Fruit fly (Drosophila melanogaster) whole organism, embryonic: Measurements from ENCODE around the gene Usp10.

Source experiments
- CG10565 ChIP-seq: fragments of 200-800 bp; sonication (Bioruptor generic); optimal IDR thresholded peaks from 3 replicates; lab custom pipeline; 2016; ENCODE audit warnings: missing biosample characterization, mild to moderate bottlenecking, missing genetic modification characterization
- CG11504 ChIP-seq: fragments of 200-800 bp; sonication (Bioruptor generic); optimal IDR thresholded peaks from 3 replicates; lab custom pipeline; 2019; ENCODE audit warnings: missing biosample characterization, mild to moderate bottlenecking, missing genetic modification characterization, moderate library complexity
- CG12104 ChIP-seq: fragments of 200-800 bp; sonication (Bioruptor generic); optimal IDR thresholded peaks from 3 replicates; lab custom pipeline; 2016; ENCODE audit warnings: missing biosample characterization, missing genetic modification characterization
- CG12391 ChIP-seq: fragments of 200-800 bp; sonication (Bioruptor generic); optimal IDR thresholded peaks from 3 replicates; lab custom pipeline; 2018; ENCODE audit warnings: missing biosample characterization, mild to moderate bottlenecking, missing genetic modification characterization, moderate library complexity
- CG12659 ChIP-seq: fragments of 200-800 bp; sonication (Bioruptor generic); optimal IDR thresholded peaks from 3 replicates; lab custom pipeline; 2017; ENCODE audit warnings: mild to moderate bottlenecking, missing biosample characterization, missing genetic modification reagents, missing genetic modification characterization
- CG12769 ChIP-seq: fragments of 200-800 bp; sonication (Bioruptor generic); optimal IDR thresholded peaks from 2 replicates; lab custom pipeline; 2019; ENCODE audit warnings: missing biosample characterization, mild to moderate bottlenecking, missing genetic modification characterization, moderate library complexity
- CG13424 ChIP-seq: fragments of 200-800 bp; sonication (Bioruptor generic); optimal IDR thresholded peaks from 2 replicates; lab custom pipeline; 2019; ENCODE audit warnings: missing biosample characterization, mild to moderate bottlenecking, missing genetic modification characterization, moderate library complexity
- CG14014 ChIP-seq: fragments of 200-800 bp; sonication (Bioruptor generic); IDR thresholded peaks from 2 replicates; pipeline ENCODE4 v1.3.6; 2022; ENCODE audit warnings: missing biosample characterization, missing genetic modification characterization
- CG15011 ChIP-seq: fragments of 200-800 bp; sonication (Bioruptor generic); optimal IDR thresholded peaks from 3 replicates; lab custom pipeline; 2018; ENCODE audit warnings: missing biosample characterization, mild to moderate bottlenecking, missing genetic modification characterization
- CG15073 ChIP-seq: fragments of 200-800 bp; sonication (Bioruptor generic); optimal IDR thresholded peaks from 2 replicates; lab custom pipeline; 2016; ENCODE audit warnings: missing biosample characterization, missing genetic modification characterization
- CG15696 ChIP-seq: fragments of 200-800 bp; sonication (Bioruptor generic); optimal IDR thresholded peaks from 2 replicates; lab custom pipeline; 2019; ENCODE audit warnings: missing biosample characterization, mild to moderate bottlenecking, missing genetic modification characterization, moderate library complexity
- CG1647 ChIP-seq: fragments of 200-800 bp; sonication (Bioruptor generic); optimal IDR thresholded peaks from 3 replicates; lab custom pipeline; 2016; ENCODE audit warnings: missing biosample characterization, missing genetic modification characterization
- CG17359 ChIP-seq: fragments of 200-800 bp; sonication (Bioruptor generic); optimal IDR thresholded peaks from 3 replicates; lab custom pipeline; 2018; ENCODE audit warnings: missing biosample characterization, mild to moderate bottlenecking, missing genetic modification characterization, moderate library complexity
- CG17385 ChIP-seq: fragments of 200-800 bp; sonication (Bioruptor generic); optimal IDR thresholded peaks from 3 replicates; lab custom pipeline; 2018; ENCODE audit warnings: missing biosample characterization, mild to moderate bottlenecking, missing genetic modification characterization
- CG30020 ChIP-seq: fragments of 200-800 bp; optimal IDR thresholded peaks from 2 replicates; lab custom pipeline; 2019; ENCODE audit warnings: missing biosample characterization, mild to moderate bottlenecking, missing genetic modification characterization, moderate library complexity
- CG3065 ChIP-seq: fragments of 200-800 bp; sonication (Bioruptor generic); optimal IDR thresholded peaks from 2 replicates; lab custom pipeline; 2016; ENCODE audit warnings: missing biosample characterization, missing genetic modification characterization
- CG31365 ChIP-seq: fragments of 200-800 bp; sonication (Bioruptor generic); optimal IDR thresholded peaks from 2 replicates; lab custom pipeline; 2018; ENCODE audit warnings: missing biosample characterization, mild to moderate bottlenecking, missing genetic modification characterization
- CG32767 ChIP-seq: fragments of 200-800 bp; sonication (Bioruptor generic); IDR thresholded peaks from 2 replicates; pipeline ENCODE4 v1.3.6; 2022; ENCODE audit warnings: missing biosample characterization, missing genetic modification characterization
- CG3838 ChIP-seq: fragments of 200-800 bp; sonication (Bioruptor generic); optimal IDR thresholded peaks from 3 replicates; lab custom pipeline; 2016; ENCODE audit warnings: missing biosample characterization, missing genetic modification characterization
- CG6854 ChIP-seq: fragments of 200-800 bp; sonication (Bioruptor generic); optimal IDR thresholded peaks from 3 replicates; lab custom pipeline; 2017; ENCODE audit warnings: missing biosample characterization, mild to moderate bottlenecking, missing genetic modification characterization
- CG8924 ChIP-seq: fragments of 200-800 bp; optimal IDR thresholded peaks from 3 replicates; lab custom pipeline; 2019; ENCODE audit warnings: missing biosample characterization, mild to moderate bottlenecking, missing genetic modification characterization, moderate library complexity
- CG9817 ChIP-seq: fragments of 200-800 bp; sonication (Bioruptor generic); optimal IDR thresholded peaks from 2 replicates; lab custom pipeline; 2018; ENCODE audit warnings: missing biosample characterization, mild to moderate bottlenecking, missing genetic modification characterization, moderate library complexity
- Chrac-16 ChIP-seq: fragments of 200-800 bp; sonication (Bioruptor generic); optimal IDR thresholded peaks from 3 replicates; lab custom pipeline; 2016; ENCODE audit warnings: missing biosample characterization, missing genetic modification characterization
- Deaf1 ChIP-seq: fragments of 200-800 bp; optimal IDR thresholded peaks from 3 replicates; lab custom pipeline; 2019; ENCODE audit warnings: missing biosample characterization, mild to moderate bottlenecking, missing genetic modification characterization, moderate library complexity
- Elba2 ChIP-seq: fragments of 200-800 bp; sonication (Bioruptor generic); optimal IDR thresholded peaks from 3 replicates; lab custom pipeline; 2016; ENCODE audit warnings: missing biosample characterization, missing genetic modification characterization
- Fer3 ChIP-seq: fragments of 200-800 bp; sonication (Bioruptor generic); optimal IDR thresholded peaks from 2 replicates; lab custom pipeline; 2018; ENCODE audit warnings: missing biosample characterization, mild to moderate bottlenecking, missing genetic modification characterization, moderate library complexity
- GATAe ChIP-seq: fragments of 200-800 bp; sonication (Bioruptor generic); conservative IDR thresholded peaks from 2 replicates; pipeline ENCODE4 v1.3.6; 2022; ENCODE audit warnings: missing biosample characterization, missing genetic modification characterization
- Hr3 ChIP-seq: fragments of 200-800 bp; sonication (Bioruptor generic); optimal IDR thresholded peaks from 3 replicates; lab custom pipeline; 2016; ENCODE audit warnings: missing biosample characterization, missing genetic modification characterization
- Kr ChIP-seq: fragments of 200-800 bp; sonication (Bioruptor generic); optimal IDR thresholded peaks from 2 replicates; lab custom pipeline; 2017; ENCODE audit warnings: missing biosample characterization, mild to moderate bottlenecking, missing genetic modification characterization
- Lim3 ChIP-seq: fragments of 200-800 bp; sonication (Bioruptor generic); IDR thresholded peaks from 2 replicates; pipeline ENCODE4 v1.3.6; 2022; ENCODE audit warnings: missing biosample characterization, missing genetic modification characterization
- Ssrp ChIP-seq: fragments of 200-800 bp; sonication (Bioruptor generic); optimal IDR thresholded peaks from 2 replicates; lab custom pipeline; 2018; ENCODE audit warnings: missing biosample characterization, mild to moderate bottlenecking, missing genetic modification characterization, moderate library complexity
- Tbp ChIP-seq: fragments of >200 bp; optimal IDR thresholded peaks from 2 replicates; lab custom pipeline; 2018; ENCODE audit warnings: missing biosample characterization, missing genetic modification characterization
- Xrp1 ChIP-seq: fragments of 200-800 bp; sonication (Bioruptor generic); IDR thresholded peaks from 2 replicates; pipeline ENCODE4 v1.3.6; 2022; ENCODE audit warnings: missing biosample characterization, missing genetic modification characterization
- abd-A ChIP-seq: fragments of 200-800 bp; sonication (Bioruptor generic); optimal IDR thresholded peaks from 3 replicates; lab custom pipeline; 2019; ENCODE audit warnings: missing biosample characterization, mild to moderate bottlenecking, missing genetic modification characterization, moderate library complexity
- bigmax ChIP-seq: fragments of 200-800 bp; sonication (Bioruptor generic); optimal IDR thresholded peaks from 2 replicates; lab custom pipeline; 2018; ENCODE audit warnings: missing biosample characterization, mild to moderate bottlenecking, missing genetic modification characterization
- cwo ChIP-seq: fragments of 200-800 bp; sonication (Bioruptor generic); optimal IDR thresholded peaks from 3 replicates; lab custom pipeline; 2017; ENCODE audit warnings: missing biosample characterization, missing genetic modification characterization, mild to moderate bottlenecking, moderate library complexity, missing genetic modification reagents
- en ChIP-seq: fragments of 200-800 bp; sonication (Bioruptor generic); optimal IDR thresholded peaks from 2 replicates; lab custom pipeline; 2016; ENCODE audit warnings: missing biosample characterization, missing genetic modification characterization
- ftz-f1 ChIP-seq: fragments of 200-800 bp; sonication (Bioruptor generic); optimal IDR thresholded peaks from 2 replicates; lab custom pipeline; 2016; ENCODE audit warnings: missing biosample characterization, missing genetic modification characterization
- gcm ChIP-seq: fragments of 200-800 bp; sonication (Bioruptor generic); optimal IDR thresholded peaks from 2 replicates; lab custom pipeline; 2019; ENCODE audit warnings: missing biosample characterization, mild to moderate bottlenecking, missing genetic modification characterization, moderate library complexity
- gcm2 ChIP-seq: fragments of 200-800 bp; sonication (Bioruptor generic); optimal IDR thresholded peaks from 2 replicates; lab custom pipeline; 2016; ENCODE audit warnings: missing biosample characterization, missing genetic modification characterization
- gem ChIP-seq: fragments of 200-800 bp; sonication (Bioruptor generic); optimal IDR thresholded peaks from 2 replicates; lab custom pipeline; 2019; ENCODE audit warnings: missing biosample characterization, mild to moderate bottlenecking, missing genetic modification characterization, moderate library complexity
- gt ChIP-seq: fragments of 200-800 bp; sonication (Bioruptor generic); IDR thresholded peaks from 2 replicates; pipeline ENCODE4 v1.3.6; 2022; ENCODE audit warnings: missing biosample characterization, missing genetic modification characterization
- hth ChIP-seq: fragments of >200 bp; optimal IDR thresholded peaks from 2 replicates; lab custom pipeline; 2017; ENCODE audit warnings: inconsistent platforms
- klu ChIP-seq: fragments of 200-800 bp; sonication (Bioruptor generic); IDR thresholded peaks from 2 replicates; pipeline ENCODE4 v1.3.6; 2022; ENCODE audit warnings: missing biosample characterization, missing genetic modification characterization
- lab ChIP-seq: fragments of 200-800 bp; sonication (Bioruptor generic); optimal IDR thresholded peaks from 3 replicates; lab custom pipeline; 2017; ENCODE audit warnings: missing biosample characterization, missing genetic modification characterization, mild to moderate bottlenecking, moderate library complexity, missing genetic modification reagents
- lbe ChIP-seq: fragments of 200-800 bp; sonication (Bioruptor generic); optimal IDR thresholded peaks from 2 replicates; lab custom pipeline; 2016; ENCODE audit warnings: missing biosample characterization, mild to moderate bottlenecking, missing genetic modification characterization
- sens ChIP-seq: fragments of 200-800 bp; sonication (Bioruptor generic); peaks from one replicate; lab custom pipeline; 2016; ENCODE audit warnings: missing biosample characterization, missing genetic modification characterization
- sima ChIP-seq: fragments of 200-800 bp; sonication (Bioruptor generic); optimal IDR thresholded peaks from 2 replicates; lab custom pipeline; 2016; ENCODE audit warnings: missing biosample characterization, missing genetic modification characterization
- slou ChIP-seq: fragments of 200-800 bp; sonication (Bioruptor generic); optimal IDR thresholded peaks from 3 replicates; lab custom pipeline; 2016; ENCODE audit warnings: missing biosample characterization, missing genetic modification characterization
- tna ChIP-seq: fragments of 200-800 bp; sonication (Bioruptor generic); IDR thresholded peaks from 2 replicates; pipeline ENCODE4 v1.3.6; 2022; ENCODE audit warnings: missing biosample characterization, missing genetic modification characterization; ENCODE audit not compliant: partially characterized antibody
- unc-4 ChIP-seq: fragments of 200-800 bp; sonication (Bioruptor generic); IDR thresholded peaks from 2 replicates; pipeline ENCODE4 v1.3.6; 2022; ENCODE audit warnings: missing biosample characterization, missing genetic modification characterization; ENCODE audit not compliant: partially characterized antibody

The Usp10 gene

DNA sequence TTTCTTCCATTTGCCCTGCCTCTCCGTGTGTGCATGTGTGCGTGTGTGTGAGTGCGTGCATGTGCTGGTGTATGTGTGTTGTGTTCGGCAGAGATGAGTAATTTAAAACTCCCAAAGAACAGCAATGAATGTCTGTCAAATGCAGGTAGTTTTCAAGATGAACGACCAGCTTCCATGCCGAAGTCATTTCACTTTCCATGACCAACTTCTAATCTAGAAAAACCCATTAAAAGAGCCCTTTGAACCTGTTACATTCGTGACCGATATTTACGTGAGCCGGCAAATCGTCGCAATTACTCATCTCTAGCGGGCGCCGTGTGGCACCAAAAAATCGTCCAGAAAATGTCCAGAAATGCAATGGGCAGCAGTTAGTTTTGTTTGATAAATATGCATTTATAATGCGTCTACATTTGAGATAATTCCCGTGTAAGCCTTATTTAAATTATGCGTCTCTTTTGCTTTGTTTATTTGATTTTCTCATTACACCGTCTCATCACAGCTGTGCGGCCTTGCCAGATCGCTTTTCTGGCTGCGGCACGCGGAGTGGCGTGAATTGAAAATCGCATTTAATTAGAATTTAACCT, 782 bp downstream of the Usp10 start (continued):
- TF ChIP-seq slou (GFP tag; lab: Kevin White, UChicago) (no peak), CG12104 (GFP tag; lab: Kevin White, UChicago) (no peak), abd-A (tag; lab: Kevin White, UChicago) (no peak), lab (GFP tag; lab: Kevin White, UChicago) (peak; percentile 30), gcm (no peak), CG15011 (GFP tag; lab: Kevin White, UChicago) (no peak), CG3838 (GFP tag; lab: Kevin White, UChicago) (no peak), CG8924 (tag; lab: Kevin White, UChicago) (peak; percentile 20), en (GFP tag; lab: Kevin White, UChicago) (no peak), tna (GFP tag; lab: Robert Waterston, UW) (peak; percentile 56; the same call in 1 of the 2 replicates), Deaf1 (no peak), cwo (no peak), bigmax (GFP tag; lab: Kevin White, UChicago) (no peak), gem (tag; lab: Kevin White, UChicago) (peak; percentile 45), CG17359 (tag; lab: Kevin White, UChicago) (no peak), Fer3 (tag; lab: Kevin White, UChicago) (peak; percentile 12), CG11504 (tag; lab: Kevin White, UChicago) (peak; percentile 41), CG12391 (tag; lab: Kevin White, UChicago) (peak; percentile 11), CG15696 (tag; lab: Kevin White, UChicago) (peak; percentile 33), GATAe (GFP tag; lab: Robert Waterston, UW) (no peak), CG15073 (no peak), gcm2 (GFP tag; lab: Kevin White, UChicago) (no peak), sens (GFP tag; lab: Kevin White, UChicago) (peak; percentile 79), CG12659 (GFP tag; lab: Kevin White, UChicago) (peak; percentile 19), CG6854 (GFP tag; lab: Kevin White, UChicago) (no peak), Hr3 (GFP tag; lab: Kevin White, UChicago) (peak; percentile 40), Tbp (no peak), CG3065 (no peak), ftz-f1 (GFP tag; lab: Kevin White, UChicago) (no peak), Chrac-16 (GFP tag; lab: Kevin White, UChicago) (peak; percentile 42), sima (GFP tag; lab: Kevin White, UChicago) (no peak), CG30020 (tag; lab: Kevin White, UChicago) (peak; percentile 32), Elba2 (GFP tag; lab: Kevin White, UChicago) (no peak), Lim3 (GFP tag; lab: Robert Waterston, UW) (no peak), Ssrp (no peak), unc-4 (GFP tag; lab: Robert Waterston, UW) (peak; percentile 74), Xrp1 (GFP tag; lab: Robert Waterston, UW) (no peak), klu (GFP tag; lab: Robert Waterston, UW) (no peak), CG14014 (GFP tag; lab: Robert Waterston, UW) (no peak), Kr (no peak), CG9817 (tag; lab: Kevin White, UChicago) (peak; percentile 50), CG13424 (tag; lab: Kevin White, UChicago) (peak; percentile 44), CG10565 (no peak), gt (GFP tag; lab: Robert Waterston, UW) (no peak), CG1647 (GFP tag; lab: Kevin White, UChicago) (no peak), CG17385 (GFP tag; lab: Kevin White, UChicago) (peak; percentile 31), CG32767 (GFP tag; lab: Robert Waterston, UW) (0 out of 2 replicates have a peak, but pooled peaks have one; percentile 34), CG31365 (tag; lab: Kevin White, UChicago) (no peak), lbe (no peak), hth (lab: Kevin White, UChicago) (no peak), CG12769 (tag; lab: Kevin White, UChicago) (peak; percentile 27)
